In genomic region chr3R:26875544-26876027, dm6 we compare ENCODE assay signal across 1 fruit fly cellular context.
TF ChIP-seq lines count a peak whose summit lies in the region.

Gene Rb97D, minus strand, starts transcription at chr3R:26875742.

TF ChIP-seq in whole organism, embryonic, 481 proteins besides CTCF, POLR2A, EP300 and RAD21 (continued from another document and continues in another):
- TF ChIP-seq gsb-n (tag; optimal IDR thresholded peaks at IDR 0.05; lab: Kevin White, UChicago) (peak; percentile 89), unc-4 (GFP tag; IDR thresholded peaks at IDR 0.05; lab: Robert Waterston, UW; ENCODE audit: partially characterized antibody) (peak; percentile 88), Nf-YC (tag; optimal IDR thresholded peaks at IDR 0.05; lab: Kevin White, UChicago) (peak; percentile 64), Hand (GFP tag; optimal IDR thresholded peaks at IDR 0.05; lab: Kevin White, UChicago) (peak; percentile 45), Chrac-16 (GFP tag; optimal IDR thresholded peaks at IDR 0.05; lab: Kevin White, UChicago) (peak; percentile 62), CG12236 (GFP tag; optimal IDR thresholded peaks at IDR 0.05; lab: Kevin White, UChicago) (peak; percentile 0), NfI (GFP tag; optimal IDR thresholded peaks at IDR 0.05; lab: Kevin White, UChicago) (peak; percentile 38), Dll (GFP tag; IDR thresholded peaks at IDR 0.05; lab: Robert Waterston, UW; ENCODE audit: partially characterized antibody) (peak; percentile 93), B-H2 (GFP tag; optimal IDR thresholded peaks at IDR 0.05; lab: Kevin White, UChicago) (peak; percentile 73), CG3995 (GFP tag; optimal IDR thresholded peaks at IDR 0.05; lab: Kevin White, UChicago) (peak; percentile 46), nerfin-2 (GFP tag; IDR thresholded peaks at IDR 0.05; lab: Robert Waterston, UW; ENCODE audit: partially characterized antibody) (peak; percentile 57), CG8944 (GFP tag; optimal IDR thresholded peaks at IDR 0.05; lab: Kevin White, UChicago) (peak; percentile 59), CG3847 (GFP tag; IDR thresholded peaks at IDR 0.05; lab: Robert Waterston, UW) (peak; percentile 74), CG4707 (GFP tag; optimal IDR thresholded peaks at IDR 0.05; lab: Kevin White, UChicago) (no peak), CG32532 (GFP tag; IDR thresholded peaks at IDR 0.05; lab: Robert Waterston, UW) (peak; percentile 83), CG2712 (tag; optimal IDR thresholded peaks at IDR 0.05; lab: Kevin White, UChicago) (peak; percentile 79), dmrt11E (tag; optimal IDR thresholded peaks at IDR 0.05; lab: Kevin White, UChicago) (peak; percentile 70), CG10979 (tag; optimal IDR thresholded peaks at IDR 0.05; lab: Kevin White, UChicago) (peak; percentile 59), rib (GFP tag; IDR thresholded peaks at IDR 0.05; lab: Robert Waterston, UW) (no peak), GATAe (GFP tag; conservative IDR thresholded peaks at IDR 0.05; lab: Robert Waterston, UW) (no peak), CG30020 (tag; optimal IDR thresholded peaks at IDR 0.05; lab: Kevin White, UChicago) (peak; percentile 65), odd (GFP tag; optimal IDR thresholded peaks at IDR 0.05; lab: Kevin White, UChicago) (no peak), NFAT (GFP tag; IDR thresholded peaks at IDR 0.05; lab: Robert Waterston, UW) (peak; percentile 81), CG12769 (tag; optimal IDR thresholded peaks at IDR 0.05; lab: Kevin White, UChicago) (peak; percentile 75), lab (GFP tag; optimal IDR thresholded peaks at IDR 0.05; lab: Kevin White, UChicago) (peak; percentile 71), wek (GFP tag; optimal IDR thresholded peaks at IDR 0.05; lab: Kevin White, UChicago) (peak; percentile 95), crol (GFP tag; IDR thresholded peaks at IDR 0.05; lab: Robert Waterston, UW) (peak; percentile 16; the same call in 1 of the 2 replicates), gcm2 (GFP tag; optimal IDR thresholded peaks at IDR 0.05; lab: Kevin White, UChicago) (no peak), CG16813 (GFP tag; IDR thresholded peaks at IDR 0.05; lab: Robert Waterston, UW; ENCODE audit: partially characterized antibody) (peak; percentile 86), kni (GFP tag; optimal IDR thresholded peaks at IDR 0.05; lab: Kevin White, UChicago) (peak; percentile 2), slbo (GFP tag; IDR thresholded peaks at IDR 0.05; lab: Robert Waterston, UW) (peak; percentile 83), jigr1 (GFP tag; IDR thresholded peaks at IDR 0.05; lab: Robert Waterston, UW) (no peak), CG17361 (GFP tag; IDR thresholded peaks at IDR 0.05; lab: Robert Waterston, UW) (peak; percentile 76), NK7.1 (GFP tag; optimal IDR thresholded peaks at IDR 0.05; lab: Kevin White, UChicago) (no peak), gfzf (GFP tag; optimal IDR thresholded peaks at IDR 0.05; lab: Kevin White, UChicago) (peak; percentile 52), crc (GFP tag; optimal IDR thresholded peaks at IDR 0.05; lab: Kevin White, UChicago) (peak; percentile 59), CG4820 (GFP tag; optimal IDR thresholded peaks at IDR 0.05; lab: Kevin White, UChicago) (peak; percentile 62), ewg (GFP tag; optimal IDR thresholded peaks at IDR 0.05; lab: Kevin White, UChicago) (peak; percentile 31), Hsf (GFP tag; optimal IDR thresholded peaks at IDR 0.05; lab: Kevin White, UChicago) (peak; percentile 79), Sry-δ (GFP tag; optimal IDR thresholded peaks at IDR 0.05; lab: Kevin White, UChicago) (peak; percentile 72), cato (GFP tag; optimal IDR thresholded peaks at IDR 0.05; lab: Kevin White, UChicago; ENCODE audit: borderline replicate concordance) (no peak), Taf1 (GFP tag; IDR thresholded peaks at IDR 0.05; lab: Robert Waterston, UW) (0 out of 2 replicates have a peak, but pooled peaks have one; percentile 37), knrl (GFP tag; IDR thresholded peaks at IDR 0.05; lab: Robert Waterston, UW; ENCODE audit: partially characterized antibody) (peak; percentile 88), cad (GFP tag; optimal IDR thresholded peaks at IDR 0.05; lab: Kevin White, UChicago) (no peak), fd102C (GFP tag; optimal IDR thresholded peaks at IDR 0.05; lab: Kevin White, UChicago) (no peak), insv (GFP tag; optimal IDR thresholded peaks at IDR 0.05; lab: Kevin White, UChicago) (peak in 1 of 2 experiments; percentile 17), bbx (GFP tag; IDR thresholded peaks at IDR 0.05; lab: Robert Waterston, UW; ENCODE audit: partially characterized antibody) (peak; percentile 85), run (tag; optimal IDR thresholded peaks at IDR 0.05; lab: Kevin White, UChicago) (no peak), chif (GFP tag; optimal IDR thresholded peaks at IDR 0.05; lab: Kevin White, UChicago) (peak; percentile 58 to 63), CG6175 (GFP tag; IDR thresholded peaks at IDR 0.05; lab: Robert Waterston, UW) (peak; percentile 59; the same call in 2 of the 3 replicates), CG18476 (GFP tag; optimal IDR thresholded peaks at IDR 0.05; lab: Kevin White, UChicago) (peak; percentile 27), Antp (GFP tag; optimal IDR thresholded peaks at IDR 0.05; lab: Kevin White, UChicago) (peak; percentile 73), trh (GFP tag; optimal IDR thresholded peaks at IDR 0.05; lab: Kevin White, UChicago) (peak; percentile 12), crp (GFP tag; optimal IDR thresholded peaks at IDR 0.05; lab: Kevin White, UChicago) (peak in 1 of 2 experiments; percentile 55), luna (GFP tag; optimal IDR thresholded peaks at IDR 0.05; lab: Kevin White, UChicago) (peak; percentile 67), Fer3 (tag; optimal IDR thresholded peaks at IDR 0.05; lab: Kevin White, UChicago) (peak; percentile 70), Ravus (GFP tag; IDR thresholded peaks at IDR 0.05; lab: Robert Waterston, UW) (no peak), gt (GFP tag; IDR thresholded peaks at IDR 0.05; lab: Robert Waterston, UW) (no peak), CG31224 (GFP tag; IDR thresholded peaks at IDR 0.05; lab: Robert Waterston, UW) (peak; percentile 64), H15 (GFP tag; IDR thresholded peaks at IDR 0.05; lab: Robert Waterston, UW) (peak; percentile 59; the same call in 1 of the 3 replicates), grau (tag; optimal IDR thresholded peaks at IDR 0.05; lab: Kevin White, UChicago) (peak; percentile 75), CG5245 (GFP tag; optimal IDR thresholded peaks at IDR 0.05; lab: Kevin White, UChicago) (peak; percentile 55), ci (GFP tag; IDR thresholded peaks at IDR 0.05; lab: Robert Waterston, UW) (peak; percentile 87), Oaz (GFP tag; IDR thresholded peaks at IDR 0.05; lab: Robert Waterston, UW) (no peak), CG11456 (GFP tag; IDR thresholded peaks at IDR 0.05; lab: Robert Waterston, UW) (peak; percentile 78), Lpt (GFP tag; optimal IDR thresholded peaks at IDR 0.05; lab: Kevin White, UChicago) (no peak), CG30431 (GFP tag; optimal IDR thresholded peaks at IDR 0.05; lab: Kevin White, UChicago) (no peak), hb (GFP tag; IDR thresholded peaks at IDR 0.05; lab: Robert Waterston, UW; ENCODE audit: partially characterized antibody) (peak; percentile 77), CG13424 (tag; optimal IDR thresholded peaks at IDR 0.05; lab: Kevin White, UChicago) (peak; percentile 81), CG8478 (optimal IDR thresholded peaks at IDR 0.05; lab: Kevin White, UChicago) (no peak), CG12299 (tag; optimal IDR thresholded peaks at IDR 0.05; lab: Kevin White, UChicago) (peak; percentile 53), vfl (GFP tag; optimal IDR thresholded peaks at IDR 0.05; lab: Kevin White, UChicago) (peak; percentile 42), stwl (tag; optimal IDR thresholded peaks at IDR 0.05; lab: Kevin White, UChicago) (peak; percentile 70), CG11504 (tag; optimal IDR thresholded peaks at IDR 0.05; lab: Kevin White, UChicago) (peak; percentile 70), seq (GFP tag; IDR thresholded peaks at IDR 0.05; lab: Robert Waterston, UW) (peak; percentile 32; the same call in 1 of the 2 replicates), CG13894 (tag; optimal IDR thresholded peaks at IDR 0.05; lab: Kevin White, UChicago) (peak; percentile 44), Dref (GFP tag; IDR thresholded peaks at IDR 0.05; lab: Robert Waterston, UW) (peak; percentile 71), pb (GFP tag; optimal IDR thresholded peaks at IDR 0.05; lab: Kevin White, UChicago) (peak; percentile 55), Sry-β (GFP tag; optimal IDR thresholded peaks at IDR 0.05; lab: Kevin White, UChicago) (peak; percentile 7), tll (GFP tag; optimal IDR thresholded peaks at IDR 0.05; lab: Kevin White, UChicago) (no peak), Awh (GFP tag; IDR thresholded peaks at IDR 0.05; lab: Robert Waterston, UW) (peak; percentile 43; the same call in 1 of the 2 replicates), dpn (GFP tag; optimal IDR thresholded peaks at IDR 0.05; lab: Kevin White, UChicago) (peak; percentile 74 to 77), CG15269 (tag; optimal IDR thresholded peaks at IDR 0.05; lab: Kevin White, UChicago) (peak; percentile 72), CG10462 (GFP tag; optimal IDR thresholded peaks at IDR 0.05; lab: Kevin White, UChicago) (no peak), ranshi (GFP tag; IDR thresholded peaks at IDR 0.05; lab: Robert Waterston, UW) (peak; percentile 50), Abd-B (GFP tag; optimal IDR thresholded peaks at IDR 0.05; lab: Kevin White, UChicago) (no peak), CG43689 (GFP tag; IDR thresholded peaks at IDR 0.05; lab: Robert Waterston, UW) (peak; percentile 14; the same call in 1 of the 2 replicates), CG7357 (GFP tag; IDR thresholded peaks at IDR 0.05; lab: Robert Waterston, UW) (no peak), sug (tag; optimal IDR thresholded peaks at IDR 0.05; lab: Kevin White, UChicago) (peak; percentile 67), CG10654 (GFP tag; optimal IDR thresholded peaks at IDR 0.05; lab: Kevin White, UChicago) (peak; percentile 61), CG6272 (GFP tag; IDR thresholded peaks at IDR 0.05; lab: Robert Waterston, UW) (peak; percentile 70), Opbp (GFP tag; IDR thresholded peaks at IDR 0.05; lab: Robert Waterston, UW; ENCODE audit: partially characterized antibody) (peak; percentile 83; the same call in 2 of the 3 replicates), dysf (GFP tag; IDR thresholded peaks at IDR 0.05; lab: Robert Waterston, UW) (peak; percentile 81), tup (GFP tag; optimal IDR thresholded peaks at IDR 0.05; lab: Kevin White, UChicago) (peak; percentile 3), Blimp-1 (GFP tag; optimal IDR thresholded peaks at IDR 0.05; lab: Kevin White, UChicago) (peak; percentile 59), sr (GFP tag; IDR thresholded peaks at IDR 0.05; lab: Robert Waterston, UW) (peak; percentile 6; the same call in 2 of the 3 replicates), Nf-YA (GFP tag; IDR thresholded peaks at IDR 0.05; lab: Robert Waterston, UW) (no peak), Xbp1 (GFP tag; optimal IDR thresholded peaks at IDR 0.05; lab: Kevin White, UChicago) (peak; percentile 77), CG15514 (GFP tag; optimal IDR thresholded peaks at IDR 0.05; lab: Kevin White, UChicago) (peak; percentile 87), CG4854 (GFP tag; optimal IDR thresholded peaks at IDR 0.05; lab: Kevin White, UChicago) (peak; percentile 34), CG6689 (GFP tag; IDR thresholded peaks at IDR 0.05; lab: Robert Waterston, UW) (peak; percentile 71), ttk (GFP tag; IDR thresholded peaks at IDR 0.05; lab: Robert Waterston, UW) (peak; percentile 52), CG9215 (GFP tag; IDR thresholded peaks at IDR 0.05; lab: Robert Waterston, UW) (peak; percentile 45), lov (optimal IDR thresholded peaks at IDR 0.05; lab: Kevin White, UChicago) (no peak), lov (GFP tag; IDR thresholded peaks at IDR 0.05; lab: Robert Waterston, UW) (no peak), caup (GFP tag; optimal IDR thresholded peaks at IDR 0.05; lab: Kevin White, UChicago; ENCODE audit: severe bottlenecking) (peak; percentile 78), Max (GFP tag; optimal IDR thresholded peaks at IDR 0.05; lab: Kevin White, UChicago) (peak; percentile 12), CG10321 (GFP tag; IDR thresholded peaks at IDR 0.05; lab: Robert Waterston, UW) (no peak), CG2116 (GFP tag; optimal IDR thresholded peaks at IDR 0.05; lab: Kevin White, UChicago) (peak; percentile 56), pita (GFP tag; optimal IDR thresholded peaks at IDR 0.05; lab: Kevin White, UChicago) (no peak), Xrp1 (GFP tag; IDR thresholded peaks at IDR 0.05; lab: Robert Waterston, UW) (peak; percentile 78), CG8765 (GFP tag; IDR thresholded peaks at IDR 0.05; lab: Robert Waterston, UW) (peak; percentile 40; the same call in 1 of the 2 replicates), HHEX (GFP tag; optimal IDR thresholded peaks at IDR 0.05; lab: Kevin White, UChicago) (peak; percentile 44), Elba2 (GFP tag; optimal IDR thresholded peaks at IDR 0.05; lab: Kevin White, UChicago) (no peak), Med (GFP tag; lab: Kevin White, UChicago) (peak; percentile 90), dimm (GFP tag; IDR thresholded peaks at IDR 0.05; lab: Robert Waterston, UW) (no peak), CG1832 (GFP tag; optimal IDR thresholded peaks at IDR 0.05; lab: Kevin White, UChicago) (no peak), Dip3 (GFP tag; optimal IDR thresholded peaks at IDR 0.05; lab: Kevin White, UChicago) (no peak), fru (optimal IDR thresholded peaks at IDR 0.05; lab: Kevin White, UChicago) (no peak), sisA (GFP tag; IDR thresholded peaks at IDR 0.05; lab: Robert Waterston, UW) (peak; percentile 62), Usf (GFP tag; optimal IDR thresholded peaks at IDR 0.05; lab: Kevin White, UChicago) (peak; percentile 43), Dek (tag; optimal IDR thresholded peaks at IDR 0.05; lab: Kevin White, UChicago) (peak; percentile 62), CG34376 (GFP tag; optimal IDR thresholded peaks at IDR 0.05; lab: Kevin White, UChicago) (peak; percentile 51), gro (GFP tag; optimal IDR thresholded peaks at IDR 0.05; lab: Kevin White, UChicago) (peak; percentile 75), CG2120 (GFP tag; optimal IDR thresholded peaks at IDR 0.05; lab: Kevin White, UChicago) (peak; percentile 85), CG11247 (GFP tag; IDR thresholded peaks at IDR 0.05; lab: Robert Waterston, UW) (peak; percentile 51), usp (GFP tag; optimal IDR thresholded peaks at IDR 0.05; lab: Kevin White, UChicago) (no peak), fd3F (GFP tag; optimal IDR thresholded peaks at IDR 0.05; lab: Kevin White, UChicago) (peak; percentile 38), CG1603 (tag; optimal IDR thresholded peaks at IDR 0.05; lab: Kevin White, UChicago) (peak; percentile 70), CG12391 (tag; optimal IDR thresholded peaks at IDR 0.05; lab: Kevin White, UChicago) (peak; percentile 72), Eip74EF (GFP tag; optimal IDR thresholded peaks at IDR 0.05; lab: Kevin White, UChicago) (peak in 1 of 2 experiments; percentile 66)
